Worm (Caenorhabditis elegans) whole organism, L3 larva: ENCODE measurements around the gene F41E6.17.
A peak's percentile ranks its signal among the peaks of the same experiment; 100 is the strongest.

Experiments
- R02D3.7 ChIP-seq: fragments of 150-350 bp; optimal IDR thresholded peaks from 2 replicates; lab custom pipeline; 2014; ENCODE audit warnings: missing biosample characterization, missing genetic modification characterization
- ZK546.5 ChIP-seq: sonication (generic microtip); optimal IDR thresholded peaks from 2 replicates; lab custom pipeline; 2017; ENCODE audit warnings: missing biosample characterization, missing genetic modification characterization
- aly-2 ChIP-seq: fragments of 150-350 bp; optimal IDR thresholded peaks from 2 replicates; lab custom pipeline; 2014; ENCODE audit warnings: missing biosample characterization, missing genetic modification characterization
- ama-1 ChIP-seq: fragments of 150-350 bp; optimal IDR thresholded peaks from 2 replicates; lab custom pipeline; 2018
- ceh-16 ChIP-seq: sonication (generic microtip); optimal IDR thresholded peaks from 2 replicates; lab custom pipeline; 2017; ENCODE audit warnings: missing biosample characterization, missing genetic modification characterization
- ceh-28 ChIP-seq: fragments of 150-350 bp; optimal IDR thresholded peaks from 2 replicates; lab custom pipeline; 2014; ENCODE audit warnings: missing biosample characterization, missing genetic modification reagents, missing genetic modification characterization
- ceh-82 ChIP-seq: fragments of 150-350 bp; optimal IDR thresholded peaks from 2 replicates; lab custom pipeline; 2014; ENCODE audit warnings: missing biosample characterization, missing genetic modification characterization
- ceh-9 ChIP-seq: sonication (generic microtip); optimal IDR thresholded peaks from 2 replicates; lab custom pipeline; 2018; ENCODE audit warnings: missing biosample characterization, missing genetic modification characterization
- daf-12 ChIP-seq: fragments of 150-350 bp; optimal IDR thresholded peaks from 2 replicates; lab custom pipeline; 2014; ENCODE audit warnings: missing biosample characterization, missing genetic modification reagents, missing genetic modification characterization
- egl-27 ChIP-seq: sonication (generic microtip); optimal IDR thresholded peaks from 4 replicates; lab custom pipeline; 2017; ENCODE audit warnings: missing biosample characterization, missing genetic modification reagents, missing genetic modification characterization
- elt-1 ChIP-seq: fragments of 150-350 bp; optimal IDR thresholded peaks from 2 replicates; lab custom pipeline; 2014; ENCODE audit warnings: missing biosample characterization, missing genetic modification characterization
- elt-3 ChIP-seq, 3 experiments: fragments of 150-350 bp in 1 of 3; sonication (generic microtip) in 2 of 3; optimal IDR thresholded peaks; 2 replicates in 2 of 3; 4 replicates in 1 of 3; lab custom pipeline; 2014 to 2017; ENCODE audit warnings: missing biosample characterization in 3 of 3, missing genetic modification characterization in 3 of 3
- eor-1 ChIP-seq, 2 experiments: fragments of 150-350 bp; optimal IDR thresholded peaks; 2 replicates each; lab custom pipeline; 2014 to 2018; ENCODE audit warnings: missing biosample characterization in 2 of 2, missing genetic modification characterization in 2 of 2
- fkh-10 ChIP-seq: sonication (generic microtip); optimal IDR thresholded peaks from 2 replicates; lab custom pipeline; 2017; ENCODE audit warnings: missing biosample characterization, missing genetic modification reagents, missing genetic modification characterization
- fkh-2 ChIP-seq: fragments of 150-350 bp; optimal IDR thresholded peaks from 2 replicates; lab custom pipeline; 2014; ENCODE audit warnings: missing biosample characterization, missing genetic modification reagents, missing genetic modification characterization
- fos-1 ChIP-seq: fragments of 150-350 bp; optimal IDR thresholded peaks from 2 replicates; lab custom pipeline; 2014; ENCODE audit warnings: missing biosample characterization, missing genetic modification characterization
- hmg-11 ChIP-seq: sonication (generic microtip); optimal IDR thresholded peaks from 2 replicates; lab custom pipeline; 2016; ENCODE audit warnings: missing genetic modification characterization, missing compliant biosample characterization
- jun-1 ChIP-seq: fragments of 150-350 bp; optimal IDR thresholded peaks from 2 replicates; lab custom pipeline; 2014; ENCODE audit warnings: missing biosample characterization, missing genetic modification reagents, missing genetic modification characterization
- lin-39 ChIP-seq: fragments of 150-350 bp; optimal IDR thresholded peaks from 2 replicates; lab custom pipeline; 2018; ENCODE audit warnings: missing biosample characterization, missing genetic modification reagents, missing genetic modification characterization
- lsy-12 ChIP-seq: sonication (generic microtip); optimal IDR thresholded peaks from 2 replicates; lab custom pipeline; 2016; ENCODE audit warnings: mild to moderate bottlenecking, missing genetic modification characterization, missing compliant biosample characterization
- mdl-1 ChIP-seq: fragments of 150-350 bp; optimal IDR thresholded peaks from 2 replicates; lab custom pipeline; 2014; ENCODE audit warnings: missing biosample characterization, missing genetic modification characterization
- mml-1 ChIP-seq: fragments of 150-350 bp; sonication (generic microtip); optimal IDR thresholded peaks from 3 replicates; lab custom pipeline; 2014; ENCODE audit warnings: missing biosample characterization, missing genetic modification characterization
- nfya-1 ChIP-seq: sonication (generic microtip); optimal IDR thresholded peaks from 2 replicates; lab custom pipeline; 2017; ENCODE audit warnings: missing genetic modification characterization, mild to moderate bottlenecking, missing compliant biosample characterization, antibody characterized with exemption, moderate library complexity; ENCODE audit not compliant: insufficient read depth
- nhr-11 ChIP-seq: fragments of 150-350 bp; optimal IDR thresholded peaks from 2 replicates; lab custom pipeline; 2014; ENCODE audit warnings: missing biosample characterization, missing genetic modification characterization
- nhr-12 ChIP-seq: fragments of 150-350 bp; optimal IDR thresholded peaks from 2 replicates; lab custom pipeline; 2014; ENCODE audit warnings: missing biosample characterization, missing genetic modification characterization
- nhr-23 ChIP-seq: fragments of 150-350 bp; optimal IDR thresholded peaks from 2 replicates; lab custom pipeline; 2014; ENCODE audit warnings: missing biosample characterization, missing genetic modification reagents, missing genetic modification characterization
- nhr-237 ChIP-seq: fragments of 150-350 bp; optimal IDR thresholded peaks from 2 replicates; lab custom pipeline; 2014; ENCODE audit warnings: missing biosample characterization, missing genetic modification characterization
- nhr-25 ChIP-seq: sonication (generic microtip); optimal IDR thresholded peaks from 2 replicates; lab custom pipeline; 2017; ENCODE audit warnings: missing biosample characterization, missing genetic modification characterization
- nhr-28 ChIP-seq: fragments of 150-350 bp; optimal IDR thresholded peaks from 2 replicates; lab custom pipeline; 2014; ENCODE audit warnings: missing biosample characterization, missing genetic modification characterization
- nhr-67 ChIP-seq: fragments of 150-350 bp; optimal IDR thresholded peaks from 2 replicates; lab custom pipeline; 2014; ENCODE audit warnings: missing biosample characterization, missing genetic modification characterization
- nhr-76 ChIP-seq: fragments of 150-350 bp; sonication (generic microtip); optimal IDR thresholded peaks from 5 replicates; lab custom pipeline; 2014; ENCODE audit warnings: missing biosample characterization, missing genetic modification characterization
- pha-4 ChIP-seq: fragments of 150-350 bp; optimal IDR thresholded peaks from 2 replicates; lab custom pipeline; 2014; ENCODE audit warnings: missing biosample characterization, missing genetic modification reagents, missing genetic modification characterization
- pqm-1 ChIP-seq: fragments of 150-350 bp; optimal IDR thresholded peaks from 2 replicates; lab custom pipeline; 2017; ENCODE audit warnings: missing biosample characterization, missing genetic modification characterization, inconsistent platforms
- sea-2 ChIP-seq: fragments of 150-350 bp; sonication (generic microtip); optimal IDR thresholded peaks from 4 replicates; lab custom pipeline; 2014; ENCODE audit warnings: missing biosample characterization, missing genetic modification reagents, missing genetic modification characterization
- skn-1 ChIP-seq: fragments of 150-350 bp; optimal IDR thresholded peaks from 2 replicates; lab custom pipeline; 2014; ENCODE audit warnings: missing biosample characterization, missing genetic modification characterization
- snpc-4 ChIP-seq: fragments of 150-350 bp; optimal IDR thresholded peaks from 2 replicates; lab custom pipeline; 2014; ENCODE audit warnings: missing biosample characterization, missing genetic modification characterization
- tbx-2 ChIP-seq: sonication (generic microtip); optimal IDR thresholded peaks from 2 replicates; lab custom pipeline; 2016; ENCODE audit warnings: mild to moderate bottlenecking, missing genetic modification characterization, missing compliant biosample characterization
- unc-39 ChIP-seq: sonication (generic microtip); optimal IDR thresholded peaks from 4 replicates; lab custom pipeline; 2017; ENCODE audit warnings: missing biosample characterization, missing genetic modification characterization
- unc-62 ChIP-seq: fragments of 150-350 bp; sonication (generic microtip); optimal IDR thresholded peaks from 4 replicates; lab custom pipeline; 2014; ENCODE audit warnings: missing biosample characterization, missing genetic modification reagents, missing genetic modification characterization
- zag-1 ChIP-seq: fragments of 150-350 bp; optimal IDR thresholded peaks from 2 replicates; lab custom pipeline; 2014; ENCODE audit warnings: missing biosample characterization, missing genetic modification characterization
- ztf-11 ChIP-seq: fragments of 150-350 bp; optimal IDR thresholded peaks from 2 replicates; lab custom pipeline; 2014; ENCODE audit warnings: missing biosample characterization, missing genetic modification characterization
- ztf-4 ChIP-seq: fragments of 150-350 bp; optimal IDR thresholded peaks from 2 replicates; lab custom pipeline; 2014; ENCODE audit warnings: missing biosample characterization, missing genetic modification characterization

The F41E6.17 gene

DNA sequence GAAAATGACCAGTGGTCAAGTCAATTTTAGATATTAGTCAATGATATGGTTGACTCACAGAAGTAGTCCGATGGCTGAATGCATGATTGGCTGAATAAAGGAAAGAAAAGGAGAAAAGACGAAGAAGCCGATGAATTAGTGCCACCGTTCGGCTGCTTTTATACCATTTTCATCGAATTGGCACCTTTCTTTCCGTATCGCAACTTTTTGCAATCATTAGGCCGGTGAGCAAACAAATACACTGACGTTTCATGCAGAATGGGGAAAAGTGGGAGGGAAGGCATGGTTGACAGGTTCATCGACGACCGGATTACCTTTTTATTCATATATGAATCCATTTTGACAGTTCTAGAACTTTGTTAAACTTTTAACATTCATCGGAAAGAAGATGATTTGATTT lies 2.7 kb upstream of the F41E6.17 start, which contains the start of gene idpc-2:
idpc-2 (minus strand) TSS at position 101 of the 400 bp plus-strand sequence.
- TF ChIP-seq nhr-28 (tag; lab: Kevin White, UChicago) (no peak), eor-1 (tag; optimal IDR thresholded peaks at IDR 0.05; lab: Kevin White, UChicago) (no peak), snpc-4 (no peak), ZK546.5 (no peak), nfya-1 (no peak), jun-1 (tag; lab: Kevin White, UChicago) (no peak), unc-62 (no peak), ztf-11 (tag; lab: Kevin White, UChicago) (no peak), ceh-9 (tag; lab: Kevin White, UChicago) (no peak), ceh-28 (tag; lab: Kevin White, UChicago) (no peak), mdl-1 (tag; lab: Kevin White, UChicago) (no peak)

DNA sequence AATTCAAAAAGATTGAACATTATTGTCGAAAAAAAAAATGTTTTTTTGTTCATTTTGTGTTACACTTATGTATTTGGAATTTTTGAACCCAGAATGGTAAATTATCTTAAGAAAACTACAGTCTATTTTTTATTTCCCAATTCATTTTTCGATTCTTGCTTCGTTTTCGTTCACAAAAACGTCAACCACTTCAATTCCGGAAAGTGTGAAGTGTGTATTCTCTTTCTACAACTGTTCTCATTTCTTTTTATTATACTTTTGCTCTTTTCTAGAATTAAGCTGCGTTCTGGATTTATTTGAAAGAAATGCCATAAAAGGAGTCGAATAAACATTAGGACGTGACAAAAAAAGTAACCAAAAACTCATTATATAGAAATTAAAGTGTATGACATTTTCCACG lies 1.6 kb upstream of the F41E6.17 start, which contains the start of gene F41E6.1:
F41E6.1 (plus strand) TSS at position 301 of the 400 bp plus-strand sequence.
- TF ChIP-seq unc-39 (tag; lab: Kevin White, UChicago) (no peak), ZK546.5 (no peak), pqm-1 (tag; lab: Kevin White, UChicago) (no peak)

DNA sequence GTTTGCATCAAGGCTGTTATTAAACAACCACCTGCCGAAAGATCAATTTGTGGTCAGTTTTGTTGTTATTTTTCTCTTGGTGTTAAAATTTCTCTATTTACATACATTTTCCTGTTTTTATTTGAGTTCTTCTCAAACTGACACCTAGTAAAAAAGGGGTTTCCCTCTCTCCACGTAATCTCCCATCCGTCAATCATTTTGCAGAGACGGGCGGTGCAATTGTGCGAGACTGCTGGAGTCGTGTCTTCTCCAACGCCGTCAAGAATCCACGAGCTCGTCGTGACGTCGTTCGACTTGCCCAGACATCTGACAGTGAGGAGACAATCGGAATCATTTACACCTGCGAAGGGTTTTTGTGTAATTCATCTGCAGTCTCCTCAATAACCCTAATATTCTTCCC lies 2.5 kb downstream of the F41E6.17 start:
- peak; percentile 64 for TF ChIP-seq unc-62
- no peak for TF ChIP-seq ama-1 (lab: Kevin White, UChicago)
- no peak for TF ChIP-seq nhr-11 (tag; lab: Kevin White, UChicago)
- TF ChIP-seq ztf-11 (tag; lab: Kevin White, UChicago): no peak
- no peak for TF ChIP-seq ztf-4
- no peak for TF ChIP-seq nfya-1
- peak in 1 of 3 experiments; percentile 1 for TF ChIP-seq elt-3 (tag; optimal IDR thresholded peaks at IDR 0.05; lab: Kevin White, UChicago)
- TF ChIP-seq pqm-1 (tag; lab: Kevin White, UChicago): no peak

DNA sequence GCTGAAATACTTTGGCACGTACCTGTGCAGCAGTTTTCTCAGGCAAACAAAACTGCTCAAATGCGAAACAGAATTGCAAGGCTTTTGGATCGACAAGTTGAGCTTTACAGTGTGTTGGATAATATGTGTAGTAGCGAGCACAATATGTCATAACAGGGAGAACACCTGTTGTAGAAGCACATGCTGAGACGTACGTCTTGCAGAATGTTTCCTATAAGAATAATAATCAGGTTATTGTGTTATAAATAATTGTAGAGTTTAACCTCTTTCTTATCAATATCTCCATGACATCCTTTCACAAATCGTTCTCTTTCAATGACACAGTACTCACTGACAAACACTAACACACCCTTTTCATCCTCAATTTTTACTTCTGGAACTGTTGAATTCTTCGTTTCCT lies 3.7 kb downstream of the F41E6.17 start:
- TF ChIP-seq snpc-4 (no peak), nhr-12 (tag; lab: Kevin White, UChicago) (no peak), R02D3.7 (tag; lab: Kevin White, UChicago) (no peak), nhr-76 (no peak), elt-1 (tag; lab: Kevin White, UChicago) (no peak), pqm-1 (tag; lab: Kevin White, UChicago) (no peak), fkh-2 (no peak), ZK546.5 (no peak), nfya-1 (no peak)

DNA sequence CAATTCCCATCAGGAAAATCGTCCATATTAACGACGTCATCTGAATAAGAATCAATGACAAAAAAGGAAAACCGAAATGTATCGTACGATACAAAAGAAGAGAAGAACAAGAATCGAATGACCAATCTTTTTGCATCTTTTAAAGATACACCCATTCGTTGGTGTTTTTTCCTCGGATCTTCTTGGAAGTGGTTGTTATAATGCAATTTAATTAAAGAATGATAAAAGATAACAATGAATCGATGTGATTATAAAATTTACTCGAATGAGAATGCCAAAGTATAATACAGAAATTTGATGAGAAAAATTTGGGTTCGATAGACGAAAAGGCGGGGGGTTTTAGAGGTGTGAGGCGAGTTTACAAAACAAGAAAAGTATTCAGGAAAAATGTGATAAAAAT lies 5.1 kb downstream of the F41E6.17 start, which contains the start of gene F41E6.12:
F41E6.12 (minus strand) TSS at position 101 of the 400 bp plus-strand sequence.
- TF ChIP-seq elt-1 (tag; lab: Kevin White, UChicago): no peak
- peak; percentile 20 for TF ChIP-seq nhr-23 (tag; lab: Kevin White, UChicago)

DNA sequence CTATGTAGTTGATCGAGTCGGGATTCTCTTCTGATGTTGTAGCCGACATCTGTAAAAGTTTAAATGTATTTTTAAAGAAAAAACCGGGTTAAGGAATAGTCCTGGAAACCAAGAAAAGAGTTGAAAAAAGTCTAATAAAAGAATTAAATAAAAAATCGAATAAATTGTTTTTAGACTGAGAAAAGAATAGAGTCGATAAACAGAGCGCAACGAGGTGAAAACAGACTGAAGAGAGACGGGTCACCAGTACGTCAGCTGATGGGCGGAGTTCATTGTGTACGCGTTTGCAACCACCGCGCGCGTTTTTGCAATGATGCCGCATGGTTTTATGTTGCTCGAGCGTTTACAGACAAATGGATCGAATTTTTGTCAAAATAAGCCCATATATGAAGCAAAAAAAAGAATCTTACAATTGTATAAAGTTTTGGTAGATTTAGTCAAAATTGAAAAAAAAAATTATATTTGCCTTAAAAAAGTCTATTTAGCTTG lies 7.4 kb downstream of the F41E6.17 start, which contains the start of gene atg-18:
atg-18 (minus strand) TSS at position 51 of the 489 bp plus-strand sequence.
- TF ChIP-seq fkh-10 (GFP tag; lab: Kevin White, UChicago) (no peak), egl-27 (tag; lab: Kevin White, UChicago) (no peak), skn-1 (tag; lab: Kevin White, UChicago) (no peak), ceh-16 (tag; lab: Kevin White, UChicago) (no peak), sea-2 (GFP tag; lab: Kevin White, UChicago) (no peak), snpc-4 (peak; percentile 72), lin-39 (tag; lab: Kevin White, UChicago) (peak; percentile 37), zag-1 (tag; lab: Kevin White, UChicago) (no peak), elt-1 (tag; lab: Kevin White, UChicago) (peak; percentile 11), pha-4 (peak; percentile 91), hmg-11 (tag; lab: Kevin White, UChicago) (peak; percentile 72), nhr-237 (tag; lab: Kevin White, UChicago) (no peak), mdl-1 (tag; lab: Kevin White, UChicago) (no peak), aly-2 (tag; lab: Kevin White, UChicago) (no peak), tbx-2 (tag; lab: Kevin White, UChicago) (no peak), pqm-1 (tag; lab: Kevin White, UChicago) (peak; percentile 40), ztf-11 (tag; lab: Kevin White, UChicago) (no peak), nhr-25 (tag; lab: Kevin White, UChicago) (peak; percentile 70), ama-1 (lab: Kevin White, UChicago) (no peak), lsy-12 (tag; lab: Kevin White, UChicago) (no peak), eor-1 (tag; optimal IDR thresholded peaks at IDR 0.05; lab: Kevin White, UChicago) (no peak), ceh-82 (tag; lab: Kevin White, UChicago) (no peak), nhr-12 (tag; lab: Kevin White, UChicago) (no peak), ceh-28 (tag; lab: Kevin White, UChicago) (peak; percentile 29), daf-12 (tag; lab: Kevin White, UChicago) (no peak), mml-1 (no peak), nhr-67 (tag; lab: Kevin White, UChicago) (no peak), fkh-2 (no peak), fos-1 (tag; lab: Kevin White, UChicago) (no peak), nhr-28 (tag; lab: Kevin White, UChicago) (no peak), elt-3 (tag; optimal IDR thresholded peaks at IDR 0.05; lab: Kevin White, UChicago) (no peak), nhr-23 (tag; lab: Kevin White, UChicago) (peak; percentile 75), jun-1 (tag; lab: Kevin White, UChicago) (no peak)
